Worm (Caenorhabditis elegans) whole organism, L3 larva: Measurements from ENCODE around the gene nhr-37.

Experiments
- ZK546.5 ChIP-seq: sonication (generic microtip); optimal IDR thresholded peaks from 2 replicates; lab custom pipeline; 2017; ENCODE audit warnings: missing biosample characterization, missing genetic modification characterization
- aly-2 ChIP-seq: fragments of 150-350 bp; optimal IDR thresholded peaks from 2 replicates; lab custom pipeline; 2014; ENCODE audit warnings: missing biosample characterization, missing genetic modification characterization
- ama-1 ChIP-seq: fragments of 150-350 bp; optimal IDR thresholded peaks from 2 replicates; lab custom pipeline; 2018
- ceh-16 ChIP-seq: sonication (generic microtip); optimal IDR thresholded peaks from 2 replicates; lab custom pipeline; 2017; ENCODE audit warnings: missing biosample characterization, missing genetic modification characterization
- ceh-28 ChIP-seq: fragments of 150-350 bp; optimal IDR thresholded peaks from 2 replicates; lab custom pipeline; 2014; ENCODE audit warnings: missing biosample characterization, missing genetic modification reagents, missing genetic modification characterization
- ceh-82 ChIP-seq: fragments of 150-350 bp; optimal IDR thresholded peaks from 2 replicates; lab custom pipeline; 2014; ENCODE audit warnings: missing biosample characterization, missing genetic modification characterization
- ceh-9 ChIP-seq: sonication (generic microtip); optimal IDR thresholded peaks from 2 replicates; lab custom pipeline; 2018; ENCODE audit warnings: missing biosample characterization, missing genetic modification characterization
- daf-12 ChIP-seq: fragments of 150-350 bp; optimal IDR thresholded peaks from 2 replicates; lab custom pipeline; 2014; ENCODE audit warnings: missing biosample characterization, missing genetic modification reagents, missing genetic modification characterization
- egl-27 ChIP-seq: sonication (generic microtip); optimal IDR thresholded peaks from 4 replicates; lab custom pipeline; 2017; ENCODE audit warnings: missing biosample characterization, missing genetic modification reagents, missing genetic modification characterization
- elt-1 ChIP-seq: fragments of 150-350 bp; optimal IDR thresholded peaks from 2 replicates; lab custom pipeline; 2014; ENCODE audit warnings: missing biosample characterization, missing genetic modification characterization
- eor-1 ChIP-seq, 2 experiments: fragments of 150-350 bp; optimal IDR thresholded peaks; 2 replicates each; lab custom pipeline; 2014 to 2018; ENCODE audit warnings: missing biosample characterization in 2 of 2, missing genetic modification characterization in 2 of 2
- fkh-2 ChIP-seq: fragments of 150-350 bp; optimal IDR thresholded peaks from 2 replicates; lab custom pipeline; 2014; ENCODE audit warnings: missing biosample characterization, missing genetic modification reagents, missing genetic modification characterization
- jun-1 ChIP-seq: fragments of 150-350 bp; optimal IDR thresholded peaks from 2 replicates; lab custom pipeline; 2014; ENCODE audit warnings: missing biosample characterization, missing genetic modification reagents, missing genetic modification characterization
- lin-15B ChIP-seq: fragments of 150-350 bp; optimal IDR thresholded peaks from 2 replicates; lab custom pipeline; 2014; ENCODE audit warnings: missing biosample characterization, missing genetic modification characterization
- lin-39 ChIP-seq: fragments of 150-350 bp; optimal IDR thresholded peaks from 2 replicates; lab custom pipeline; 2018; ENCODE audit warnings: missing biosample characterization, missing genetic modification reagents, missing genetic modification characterization
- lsy-12 ChIP-seq: sonication (generic microtip); optimal IDR thresholded peaks from 2 replicates; lab custom pipeline; 2016; ENCODE audit warnings: mild to moderate bottlenecking, missing genetic modification characterization, missing compliant biosample characterization
- mdl-1 ChIP-seq: fragments of 150-350 bp; optimal IDR thresholded peaks from 2 replicates; lab custom pipeline; 2014; ENCODE audit warnings: missing biosample characterization, missing genetic modification characterization
- mml-1 ChIP-seq: fragments of 150-350 bp; sonication (generic microtip); optimal IDR thresholded peaks from 3 replicates; lab custom pipeline; 2014; ENCODE audit warnings: missing biosample characterization, missing genetic modification characterization
- nhr-11 ChIP-seq: fragments of 150-350 bp; optimal IDR thresholded peaks from 2 replicates; lab custom pipeline; 2014; ENCODE audit warnings: missing biosample characterization, missing genetic modification characterization
- nhr-12 ChIP-seq: fragments of 150-350 bp; optimal IDR thresholded peaks from 2 replicates; lab custom pipeline; 2014; ENCODE audit warnings: missing biosample characterization, missing genetic modification characterization
- nhr-23 ChIP-seq: fragments of 150-350 bp; optimal IDR thresholded peaks from 2 replicates; lab custom pipeline; 2014; ENCODE audit warnings: missing biosample characterization, missing genetic modification reagents, missing genetic modification characterization
- nhr-237 ChIP-seq: fragments of 150-350 bp; optimal IDR thresholded peaks from 2 replicates; lab custom pipeline; 2014; ENCODE audit warnings: missing biosample characterization, missing genetic modification characterization
- nhr-25 ChIP-seq: sonication (generic microtip); optimal IDR thresholded peaks from 2 replicates; lab custom pipeline; 2017; ENCODE audit warnings: missing biosample characterization, missing genetic modification characterization
- nhr-28 ChIP-seq: fragments of 150-350 bp; optimal IDR thresholded peaks from 2 replicates; lab custom pipeline; 2014; ENCODE audit warnings: missing biosample characterization, missing genetic modification characterization
- nhr-67 ChIP-seq: fragments of 150-350 bp; optimal IDR thresholded peaks from 2 replicates; lab custom pipeline; 2014; ENCODE audit warnings: missing biosample characterization, missing genetic modification characterization
- nhr-76 ChIP-seq: fragments of 150-350 bp; sonication (generic microtip); optimal IDR thresholded peaks from 5 replicates; lab custom pipeline; 2014; ENCODE audit warnings: missing biosample characterization, missing genetic modification characterization
- nhr-77 ChIP-seq: fragments of 150-350 bp; optimal IDR thresholded peaks from 2 replicates; lab custom pipeline; 2014; ENCODE audit warnings: missing biosample characterization, missing genetic modification characterization
- pha-4 ChIP-seq: fragments of 150-350 bp; optimal IDR thresholded peaks from 2 replicates; lab custom pipeline; 2014; ENCODE audit warnings: missing biosample characterization, missing genetic modification reagents, missing genetic modification characterization
- sea-2 ChIP-seq: fragments of 150-350 bp; sonication (generic microtip); optimal IDR thresholded peaks from 4 replicates; lab custom pipeline; 2014; ENCODE audit warnings: missing biosample characterization, missing genetic modification reagents, missing genetic modification characterization
- skn-1 ChIP-seq: fragments of 150-350 bp; optimal IDR thresholded peaks from 2 replicates; lab custom pipeline; 2014; ENCODE audit warnings: missing biosample characterization, missing genetic modification characterization
- snpc-4 ChIP-seq: fragments of 150-350 bp; optimal IDR thresholded peaks from 2 replicates; lab custom pipeline; 2014; ENCODE audit warnings: missing biosample characterization, missing genetic modification characterization
- tbx-2 ChIP-seq: sonication (generic microtip); optimal IDR thresholded peaks from 2 replicates; lab custom pipeline; 2016; ENCODE audit warnings: mild to moderate bottlenecking, missing genetic modification characterization, missing compliant biosample characterization
- unc-39 ChIP-seq: sonication (generic microtip); optimal IDR thresholded peaks from 4 replicates; lab custom pipeline; 2017; ENCODE audit warnings: missing biosample characterization, missing genetic modification characterization
- unc-62 ChIP-seq: fragments of 150-350 bp; sonication (generic microtip); optimal IDR thresholded peaks from 4 replicates; lab custom pipeline; 2014; ENCODE audit warnings: missing biosample characterization, missing genetic modification reagents, missing genetic modification characterization
- zag-1 ChIP-seq: fragments of 150-350 bp; optimal IDR thresholded peaks from 2 replicates; lab custom pipeline; 2014; ENCODE audit warnings: missing biosample characterization, missing genetic modification characterization
- ztf-11 ChIP-seq: fragments of 150-350 bp; optimal IDR thresholded peaks from 2 replicates; lab custom pipeline; 2014; ENCODE audit warnings: missing biosample characterization, missing genetic modification characterization

nhr-37 gene

DNA sequence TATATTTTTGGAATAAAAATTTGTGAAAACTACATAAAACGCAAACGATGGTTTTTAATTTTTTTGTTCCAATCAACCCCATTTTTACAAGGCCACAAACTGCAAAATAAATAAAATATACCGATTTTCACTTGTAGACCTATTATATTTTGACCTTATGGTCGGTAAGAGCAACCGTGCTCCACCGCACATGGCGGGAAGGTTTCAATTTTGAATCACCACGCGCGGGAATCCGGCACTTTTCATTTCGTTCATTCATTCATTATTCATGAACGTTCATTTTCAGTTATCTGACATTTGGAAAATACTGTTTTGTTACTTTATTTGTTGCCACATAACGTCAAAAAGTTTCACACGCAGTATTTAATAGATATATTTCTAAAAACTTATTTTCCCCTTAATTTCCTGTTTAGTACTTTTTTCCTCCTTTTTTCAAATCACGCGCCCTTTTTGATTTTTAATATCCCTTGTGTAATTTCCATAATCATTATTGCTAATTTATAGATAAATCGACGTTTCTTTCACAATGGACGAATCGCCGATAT lies 28.2 kb upstream of the nhr-37 start, which contains the start of gene hcp-1:
hcp-1 (plus strand) TSS at position 495 of the 545 bp plus-strand sequence.
- TF ChIP-seq nhr-237 (no peak), nhr-23 (tag; lab: Kevin White, UChicago) (peak; percentile 21), zag-1 (tag; lab: Kevin White, UChicago) (no peak), sea-2 (GFP tag; lab: Kevin White, UChicago) (no peak), nhr-76 (tag; lab: Kevin White, UChicago) (no peak), ceh-28 (no peak), nhr-77 (tag; lab: Kevin White, UChicago) (no peak), aly-2 (tag; lab: Kevin White, UChicago) (no peak), egl-27 (tag; lab: Kevin White, UChicago) (no peak), nhr-25 (tag; lab: Kevin White, UChicago) (peak; percentile 53), tbx-2 (no peak), lin-39 (tag; lab: Kevin White, UChicago) (peak; percentile 20), nhr-11 (tag; lab: Kevin White, UChicago) (no peak), fkh-2 (tag; lab: Kevin White, UChicago) (no peak), ceh-16 (tag; lab: Kevin White, UChicago) (no peak), pha-4 (tag; lab: Kevin White, UChicago) (no peak), daf-12 (no peak), nhr-12 (tag; lab: Kevin White, UChicago) (no peak), nhr-67 (tag; lab: Kevin White, UChicago) (no peak), lin-15B (tag; lab: Kevin White, UChicago) (peak; percentile 60), mdl-1 (tag; lab: Kevin White, UChicago) (no peak), elt-1 (tag; lab: Kevin White, UChicago) (no peak), nhr-28 (tag; lab: Kevin White, UChicago) (no peak)

DNA sequence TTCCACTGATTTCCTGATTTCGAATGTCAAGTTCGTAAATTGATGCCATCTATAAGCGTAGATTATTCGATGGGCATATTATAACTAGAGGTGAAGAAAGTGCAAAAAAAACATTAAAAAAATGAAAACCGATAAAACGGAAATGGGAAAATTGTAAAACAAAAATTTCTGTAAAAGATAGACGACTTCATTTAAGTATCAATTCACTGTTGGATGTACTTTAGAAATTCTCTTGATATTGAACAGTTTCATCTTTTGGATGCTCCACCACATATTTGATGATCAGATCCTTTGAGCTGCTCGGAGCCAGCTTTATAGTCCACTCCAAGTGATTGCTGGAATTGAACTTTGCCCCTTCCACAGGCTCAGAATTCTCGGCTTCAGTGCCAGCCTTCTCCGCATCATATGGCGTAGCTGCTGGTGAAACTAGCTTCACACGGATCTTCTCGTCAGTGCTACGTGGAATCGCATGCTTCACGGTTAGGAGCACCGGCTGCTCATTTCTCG lies 19.4 kb upstream of the nhr-37 start, which contains the start of gene ZK1055.6:
ZK1055.6 (minus strand) TSS at position 51 of the 507 bp plus-strand sequence.
- TF ChIP-seq daf-12 = no peak
- TF ChIP-seq elt-1 (tag; lab: Kevin White, UChicago) = no peak
- TF ChIP-seq ZK546.5 (tag; lab: Kevin White, UChicago) = no peak
- no peak for TF ChIP-seq mml-1
- TF ChIP-seq skn-1 (tag; lab: Kevin White, UChicago) = no peak
- TF ChIP-seq egl-27 (tag; lab: Kevin White, UChicago) = no peak
- TF ChIP-seq nhr-11 (tag; lab: Kevin White, UChicago) = no peak
- no peak for TF ChIP-seq lsy-12 (tag; lab: Kevin White, UChicago)
- no peak for TF ChIP-seq snpc-4 (tag; lab: Kevin White, UChicago)
- TF ChIP-seq unc-39 (tag; lab: Kevin White, UChicago) = no peak
- TF ChIP-seq aly-2 (tag; lab: Kevin White, UChicago) = no peak
- TF ChIP-seq ztf-11 (tag; lab: Kevin White, UChicago) = no peak
- TF ChIP-seq fkh-2 (tag; lab: Kevin White, UChicago) = no peak
- TF ChIP-seq nhr-67 (tag; lab: Kevin White, UChicago) = no peak

ce11 chrV:6605275-6605674 lies 16.7 kb upstream of the nhr-37 start, which contains the start of gene ZK1055.7:
TSS of gene ZK1055.7 (minus strand) at chrV:6605375.
- TF ChIP-seq mml-1 (no peak), ceh-16 (tag; lab: Kevin White, UChicago) (no peak), unc-62 (GFP tag; lab: Kevin White, UChicago) (no peak), nhr-25 (tag; lab: Kevin White, UChicago) (no peak), ceh-82 (tag; lab: Kevin White, UChicago) (no peak), snpc-4 (tag; lab: Kevin White, UChicago) (no peak), ama-1 (lab: Kevin White, UChicago) (no peak), nhr-12 (tag; lab: Kevin White, UChicago) (no peak), nhr-237 (no peak), eor-1 (tag; optimal IDR thresholded peaks at IDR 0.05; lab: Kevin White, UChicago) (no peak), nhr-23 (tag; lab: Kevin White, UChicago) (no peak), ceh-9 (no peak), nhr-76 (tag; lab: Kevin White, UChicago) (no peak), ZK546.5 (tag; lab: Kevin White, UChicago) (no peak), nhr-11 (tag; lab: Kevin White, UChicago) (no peak), unc-39 (tag; lab: Kevin White, UChicago) (no peak), skn-1 (tag; lab: Kevin White, UChicago) (no peak), ztf-11 (tag; lab: Kevin White, UChicago) (no peak), jun-1 (tag; lab: Kevin White, UChicago) (no peak), daf-12 (no peak)
